Worm (Caenorhabditis elegans) whole organism, young adult: ENCODE data around the gene srsx-16.

Experiments used
- C06A6.2 ChIP-seq: fragments of 200-800 bp; sonication (Bioruptor generic); conservative IDR thresholded peaks from 2 replicates; pipeline ENCODE4 v1.3.6; 2022; ENCODE audit warnings: missing genetic modification characterization, missing compliant biosample characterization
- F23B12.7 ChIP-seq: sonication (generic microtip); optimal IDR thresholded peaks from 2 replicates; lab custom pipeline; 2017; ENCODE audit warnings: missing genetic modification characterization, mild to moderate bottlenecking, missing compliant biosample characterization, antibody characterized with exemption, moderate library complexity; ENCODE audit not compliant: insufficient read depth
- F39B2.1 ChIP-seq: fragments of 200-800 bp; sonication (Bioruptor generic); IDR thresholded peaks from 2 replicates; pipeline ENCODE4 v1.3.6; 2022; ENCODE audit warnings: missing genetic modification reagents, missing genetic modification characterization, missing compliant biosample characterization
- F52B5.7 ChIP-seq: sonication (generic microtip); optimal IDR thresholded peaks from 2 replicates; lab custom pipeline; 2016; ENCODE audit warnings: mild to moderate bottlenecking, missing genetic modification characterization, missing compliant biosample characterization
- K11D2.4 ChIP-seq: fragments of 200-800 bp; sonication (Bioruptor generic); IDR thresholded peaks from 2 replicates; pipeline ENCODE4 v1.3.6; 2022; ENCODE audit warnings: missing genetic modification reagents, missing genetic modification characterization, missing compliant biosample characterization
- K12H6.12 ChIP-seq: fragments of 200-800 bp; sonication (Bioruptor generic); optimal IDR thresholded peaks from 2 replicates; lab custom pipeline; 2018; ENCODE audit warnings: mild to moderate bottlenecking, missing genetic modification characterization, missing compliant biosample characterization
- Y53G8AR.9 ChIP-seq: fragments of 200-800 bp; sonication (Bioruptor generic); conservative IDR thresholded peaks from 2 replicates; pipeline ENCODE4 v1.3.6; 2022; ENCODE audit warnings: missing genetic modification reagents, missing genetic modification characterization, missing compliant biosample characterization
- Y67H2A.10 ChIP-seq: fragments of 200-800 bp; sonication (Bioruptor generic); conservative IDR thresholded peaks from 2 replicates; pipeline ENCODE4 v1.3.6; 2022; ENCODE audit warnings: missing genetic modification reagents, missing genetic modification characterization, missing compliant biosample characterization
- ZK185.1 ChIP-seq: sonication (generic microtip); optimal IDR thresholded peaks from 2 replicates; lab custom pipeline; 2016; ENCODE audit warnings: mild to moderate bottlenecking, missing genetic modification characterization, missing compliant biosample characterization; ENCODE audit not compliant: poor library complexity, severe bottlenecking
- akir-1 ChIP-seq: fragments of 200-800 bp; sonication (Bioruptor generic); optimal IDR thresholded peaks from 2 replicates; lab custom pipeline; 2018; ENCODE audit warnings: mild to moderate bottlenecking, missing genetic modification characterization, moderate library complexity, missing compliant biosample characterization
- ama-1 ChIP-seq, 3 experiments: fragments of 150-350 bp in 1 of 3; sonication (generic microtip) in 2 of 3; optimal IDR thresholded peaks; 2 replicates each; lab custom pipeline; 2014 to 2018; ENCODE audit warnings: missing biosample characterization in 2 of 3, missing genetic modification characterization in 2 of 3, missing genetic modification reagents in 2 of 3
- atf-7 ChIP-seq: sonication (generic microtip); optimal IDR thresholded peaks from 2 replicates; lab custom pipeline; 2017; ENCODE audit warnings: mild to moderate bottlenecking, missing genetic modification characterization, missing compliant biosample characterization
- attf-5 ChIP-seq: fragments of 200-800 bp; sonication (Bioruptor generic); optimal IDR thresholded peaks from 2 replicates; lab custom pipeline; 2018; ENCODE audit warnings: mild to moderate bottlenecking, missing genetic modification characterization, missing compliant biosample characterization
- attf-6 ChIP-seq: fragments of 200-800 bp; sonication (Bioruptor generic); IDR thresholded peaks from 2 replicates; pipeline ENCODE4 v1.3.6; 2022; ENCODE audit warnings: missing genetic modification reagents, missing genetic modification characterization, missing compliant biosample characterization
- cebp-1 ChIP-seq, 2 experiments: fragments of 200-800 bp in 1 of 2; sonication (Bioruptor generic) in 1 of 2; sonication (generic microtip) in 1 of 2; IDR thresholded peaks in 1 of 2; optimal IDR thresholded peaks in 1 of 2; 2 replicates each; pipeline versions ENCODE4 v1.3.6 to Lab custom; 2017 to 2022; ENCODE audit warnings: missing compliant biosample characterization in 2 of 2, missing genetic modification characterization in 2 of 2, mild to moderate bottlenecking in 1 of 2, missing genetic modification reagents in 1 of 2, moderate library complexity in 1 of 2
- cebp-2 ChIP-seq: fragments of 200-800 bp; sonication (Bioruptor generic); IDR thresholded peaks from 2 replicates; pipeline ENCODE4 v1.3.6; 2022; ENCODE audit warnings: missing genetic modification characterization, missing compliant biosample characterization
- ceh-58 ChIP-seq: fragments of 200-800 bp; sonication (Bioruptor generic); IDR thresholded peaks from 2 replicates; pipeline ENCODE4 v1.3.6; 2022; ENCODE audit warnings: missing genetic modification characterization, missing compliant biosample characterization
- dox-1 ChIP-seq: fragments of 200-800 bp; sonication (Bioruptor generic); IDR thresholded peaks from 2 replicates; pipeline ENCODE4 v1.3.6; 2022; ENCODE audit warnings: missing genetic modification reagents, missing genetic modification characterization, missing compliant biosample characterization
- dpff-1 ChIP-seq: sonication (generic microtip); optimal IDR thresholded peaks from 2 replicates; lab custom pipeline; 2017; ENCODE audit warnings: mild to moderate bottlenecking, missing genetic modification characterization, missing compliant biosample characterization
- dpl-1 ChIP-seq: fragments of 150-350 bp; optimal IDR thresholded peaks from 2 replicates; lab custom pipeline; 2014; ENCODE audit warnings: missing biosample characterization, missing genetic modification reagents, missing genetic modification characterization
- egl-44 ChIP-seq: fragments of 200-800 bp; sonication (Bioruptor generic); IDR thresholded peaks from 2 replicates; pipeline ENCODE4 v1.3.6; 2022; ENCODE audit warnings: missing genetic modification reagents, missing genetic modification characterization, missing compliant biosample characterization
- fkh-3 ChIP-seq: sonication (generic microtip); optimal IDR thresholded peaks from 2 replicates; lab custom pipeline; 2016; ENCODE audit warnings: mild to moderate bottlenecking, missing genetic modification characterization, missing compliant biosample characterization
- him-1 ChIP-seq: sonication (generic microtip); optimal IDR thresholded peaks from 2 replicates; lab custom pipeline; 2016; ENCODE audit warnings: missing genotype, missing genetic modification reagents, missing genetic modification characterization, missing compliant biosample characterization
- hlh-12 ChIP-seq: sonication (generic microtip); optimal IDR thresholded peaks from 2 replicates; lab custom pipeline; 2016; ENCODE audit warnings: missing genetic modification characterization, missing compliant biosample characterization
- hlh-26 ChIP-seq: fragments of 200-800 bp; sonication (Bioruptor generic); conservative IDR thresholded peaks from 2 replicates; pipeline ENCODE4 v1.3.6; 2022; ENCODE audit warnings: missing genetic modification reagents, missing genetic modification characterization, missing compliant biosample characterization
- let-607 ChIP-seq, 2 experiments: fragments of 200-800 bp in 1 of 2; sonication (Bioruptor generic) in 1 of 2; sonication (generic microtip) in 1 of 2; optimal IDR thresholded peaks; 2 replicates each; lab custom pipeline; 2016 to 2018; ENCODE audit warnings: mild to moderate bottlenecking in 2 of 2, missing compliant biosample characterization in 2 of 2, missing genetic modification characterization in 2 of 2, moderate library complexity in 2 of 2, missing genotype in 1 of 2
- lin-26 ChIP-seq: fragments of 200-800 bp; sonication (Bioruptor generic); IDR thresholded peaks from 2 replicates; pipeline ENCODE4 v1.3.6; 2022; ENCODE audit warnings: missing genetic modification reagents, missing genetic modification characterization, missing compliant biosample characterization
- lin-40 ChIP-seq: sonication (generic microtip); optimal IDR thresholded peaks from 2 replicates; lab custom pipeline; 2016; ENCODE audit warnings: missing genetic modification characterization, mild to moderate bottlenecking, missing compliant biosample characterization, missing genotype, missing genetic modification reagents
- lin-54 ChIP-seq: fragments of 200-800 bp; sonication (Bioruptor generic); optimal IDR thresholded peaks from 2 replicates; lab custom pipeline; 2018; ENCODE audit warnings: mild to moderate bottlenecking, missing genetic modification characterization, missing compliant biosample characterization
- lsy-27 ChIP-seq: sonication (generic microtip); optimal IDR thresholded peaks from 2 replicates; lab custom pipeline; 2017; ENCODE audit warnings: missing genetic modification characterization, mild to moderate bottlenecking, missing compliant biosample characterization, antibody characterized with exemption, missing genotype, borderline replicate concordance; ENCODE audit not compliant: insufficient read depth
- madf-6 ChIP-seq: fragments of 200-800 bp; sonication (Bioruptor generic); IDR thresholded peaks from 2 replicates; pipeline ENCODE4 v1.3.6; 2022; ENCODE audit warnings: missing genetic modification reagents, missing genetic modification characterization, missing compliant biosample characterization
- mel-28 ChIP-seq: sonication (generic microtip); optimal IDR thresholded peaks from 2 replicates; lab custom pipeline; 2016; ENCODE audit warnings: borderline replicate concordance, mild to moderate bottlenecking, missing genetic modification characterization, missing compliant biosample characterization
- mes-4 ChIP-seq: sonication (generic microtip); optimal IDR thresholded peaks from 2 replicates; lab custom pipeline; 2016; ENCODE audit warnings: missing genotype, missing genetic modification characterization, missing compliant biosample characterization
- nfya-2 ChIP-seq: fragments of 200-800 bp; sonication (Bioruptor generic); IDR thresholded peaks from 2 replicates; pipeline ENCODE4 v1.3.6; 2022; ENCODE audit warnings: missing genetic modification reagents, missing genetic modification characterization, missing compliant biosample characterization
- nfyb-1 ChIP-seq: fragments of 200-800 bp; sonication (Bioruptor generic); IDR thresholded peaks from 2 replicates; pipeline ENCODE4 v1.3.6; 2022; ENCODE audit warnings: missing genetic modification reagents, missing genetic modification characterization, missing compliant biosample characterization
- nhr-27 ChIP-seq: fragments of 200-800 bp; sonication (Bioruptor generic); optimal IDR thresholded peaks from 2 replicates; lab custom pipeline; 2018; ENCODE audit warnings: mild to moderate bottlenecking, missing genetic modification characterization, moderate library complexity, missing compliant biosample characterization
- nhr-90 ChIP-seq: sonication (generic microtip); optimal IDR thresholded peaks from 2 replicates; lab custom pipeline; 2016; ENCODE audit warnings: missing genotype, mild to moderate bottlenecking, missing genetic modification characterization, missing compliant biosample characterization
- sdz-38 ChIP-seq: sonication (generic microtip); optimal IDR thresholded peaks from 2 replicates; lab custom pipeline; 2016; ENCODE audit warnings: missing genotype, missing genetic modification characterization, missing compliant biosample characterization
- somi-1 ChIP-seq: fragments of 200-800 bp; sonication (Bioruptor generic); optimal IDR thresholded peaks from 2 replicates; lab custom pipeline; 2018; ENCODE audit warnings: mild to moderate bottlenecking, missing genetic modification characterization, missing compliant biosample characterization
- tbp1 ChIP-seq: fragments of 200-800 bp; sonication (Bioruptor generic); optimal IDR thresholded peaks from 2 replicates; lab custom pipeline; 2018; ENCODE audit warnings: mild to moderate bottlenecking, missing genetic modification characterization, missing compliant biosample characterization
- xnd-1 ChIP-seq: sonication (generic microtip); optimal IDR thresholded peaks from 2 replicates; lab custom pipeline; 2016; ENCODE audit warnings: missing genotype, missing genetic modification reagents, missing genetic modification characterization, missing compliant biosample characterization
- zim-3 ChIP-seq: sonication (generic microtip); optimal IDR thresholded peaks from 2 replicates; lab custom pipeline; 2017; ENCODE audit warnings: mild to moderate bottlenecking, missing genetic modification characterization, moderate library complexity, missing compliant biosample characterization
- ztf-22 ChIP-seq: fragments of 200-800 bp; sonication (Bioruptor generic); optimal IDR thresholded peaks from 2 replicates; lab custom pipeline; 2018; ENCODE audit warnings: mild to moderate bottlenecking, missing genetic modification characterization, moderate library complexity, missing compliant biosample characterization
- ztf-26 ChIP-seq: sonication (generic microtip); optimal IDR thresholded peaks from 2 replicates; lab custom pipeline; 2017; ENCODE audit warnings: missing genetic modification characterization, missing compliant biosample characterization
- ztf-3 ChIP-seq: fragments of 200-800 bp; sonication (Bioruptor generic); optimal IDR thresholded peaks from 2 replicates; lab custom pipeline; 2018; ENCODE audit warnings: mild to moderate bottlenecking, missing genetic modification characterization, missing compliant biosample characterization

The srsx-16 gene

ce11 chrIV:5657126-5657666 lies 37.7 kb upstream of the srsx-16 start (continued):
- TF ChIP-seq K12H6.12 (tag; lab: Kevin White, UChicago) (peak; percentile 72), ZK185.1 (tag; lab: Kevin White, UChicago) (peak; percentile 57), K11D2.4 (GFP tag; lab: Robert Waterston, UW) (no peak), F52B5.7 (no peak), hlh-12 (tag; lab: Kevin White, UChicago) (no peak), ama-1 (optimal IDR thresholded peaks at IDR 0.05; lab: Kevin White, UChicago) (no peak), ama-1 (GFP tag; optimal IDR thresholded peaks at IDR 0.05; lab: Kevin White, UChicago) (no peak), madf-6 (GFP tag; lab: Robert Waterston, UW) (peak; percentile 86)

ce11 chrIV:5655966-5656389 lies 36.4 kb upstream of the srsx-16 start:
- 0 out of 2 replicates have a peak, but pooled peaks have one; percentile 19 for TF ChIP-seq dox-1 (GFP tag; lab: Robert Waterston, UW)
- TF ChIP-seq ceh-58 (GFP tag; lab: Robert Waterston, UW) = no peak
- TF ChIP-seq attf-6 (GFP tag; lab: Robert Waterston, UW) = no peak
- TF ChIP-seq him-1 (tag; lab: Kevin White, UChicago) = no peak
- TF ChIP-seq attf-5 = peak; percentile 41
- TF ChIP-seq ama-1 (optimal IDR thresholded peaks at IDR 0.05; lab: Kevin White, UChicago) = peak; percentile 60
- TF ChIP-seq ama-1 (GFP tag; optimal IDR thresholded peaks at IDR 0.05; lab: Kevin White, UChicago) = no peak
- 0 out of 2 replicates have a peak, but pooled peaks have one; percentile 53 for TF ChIP-seq lin-26 (GFP tag; lab: Robert Waterston, UW)
- TF ChIP-seq nfyb-1 (GFP tag; lab: Robert Waterston, UW) = peak; percentile 59; the same call in 1 of the 2 replicates
- TF ChIP-seq cebp-1 (GFP tag; IDR thresholded peaks at IDR 0.05; lab: Robert Waterston, UW) = peak; percentile 85
- peak; percentile 94 for TF ChIP-seq cebp-1 (tag; optimal IDR thresholded peaks at IDR 0.05; lab: Kevin White, UChicago)
- no peak for TF ChIP-seq hlh-26
- no peak for TF ChIP-seq let-607 (tag; optimal IDR thresholded peaks at IDR 0.05; lab: Kevin White, UChicago)
- TF ChIP-seq lin-54 (GFP tag; lab: Kevin White, UChicago) = peak; percentile 71
- no peak for TF ChIP-seq fkh-3 (tag; lab: Kevin White, UChicago)
- no peak for TF ChIP-seq F23B12.7
- no peak for TF ChIP-seq mes-4 (tag; lab: Kevin White, UChicago)
- peak; percentile 66 for TF ChIP-seq lin-40 (tag; lab: Kevin White, UChicago)
- TF ChIP-seq nhr-90 (tag; lab: Kevin White, UChicago) = peak; percentile 23
- no peak for TF ChIP-seq lsy-27 (tag; lab: Kevin White, UChicago)
- TF ChIP-seq ztf-22 (GFP tag; lab: Kevin White, UChicago) = no peak
- TF ChIP-seq egl-44 (GFP tag; lab: Robert Waterston, UW) = no peak
- peak; percentile 88 for TF ChIP-seq atf-7 (tag; lab: Kevin White, UChicago)
- peak; percentile 61; the same call in 1 of the 2 replicates for TF ChIP-seq C06A6.2 (GFP tag; lab: Robert Waterston, UW)
- TF ChIP-seq somi-1 (GFP tag; lab: Kevin White, UChicago) = peak; percentile 43
- TF ChIP-seq nhr-27 = no peak
- TF ChIP-seq ztf-26 (tag; lab: Kevin White, UChicago) = peak; percentile 68
- TF ChIP-seq tbp1 (GFP tag; lab: Kevin White, UChicago) = peak; percentile 19
- TF ChIP-seq Y67H2A.10 (GFP tag; lab: Robert Waterston, UW) = no peak
- TF ChIP-seq K11D2.4 (GFP tag; lab: Robert Waterston, UW) = peak; percentile 48; the same call in 1 of the 2 replicates
- TF ChIP-seq, all 124 proteins: peak for 15

- TF ChIP-seq mel-28 (tag; lab: Kevin White, UChicago) (no peak), zim-3 (tag; lab: Kevin White, UChicago) (no peak), xnd-1 (no peak), sdz-38 (tag; lab: Kevin White, UChicago) (no peak), akir-1 (no peak), Y53G8AR.9 (GFP tag; lab: Robert Waterston, UW) (no peak), cebp-2 (GFP tag; lab: Robert Waterston, UW) (no peak), F39B2.1 (GFP tag; lab: Robert Waterston, UW) (no peak), dpff-1 (tag; lab: Kevin White, UChicago) (no peak), ztf-3 (GFP tag; lab: Kevin White, UChicago) (no peak), nfya-2 (no peak), dpl-1 (no peak)
Measured at ce11 chrIV:5654693-5655092, 35.1 kb upstream of the srsx-16 start.
